Worm (Caenorhabditis elegans) whole organism, mixed stage, embryonic: ENCODE results near the gene srv-6.

Source experiments
- lin-32 ChIP-seq: fragments of 200-800 bp; sonication (Bioruptor generic); optimal IDR thresholded peaks from 2 replicates; lab custom pipeline; 2018; ENCODE audit warnings: mild to moderate bottlenecking, missing genetic modification characterization, missing compliant biosample characterization
- nhr-12 ChIP-seq: fragments of 150-350 bp; optimal IDR thresholded peaks from 2 replicates; lab custom pipeline; 2014; ENCODE audit warnings: missing biosample characterization, missing genetic modification characterization
- nhr-237 ChIP-seq: fragments of 150-350 bp; optimal IDR thresholded peaks from 2 replicates; lab custom pipeline; 2014; ENCODE audit warnings: missing biosample characterization, missing genetic modification characterization
- pha-4 ChIP-seq: fragments of 150-350 bp; optimal IDR thresholded peaks from 2 replicates; lab custom pipeline; 2018; ENCODE audit warnings: missing biosample characterization, missing genetic modification reagents, missing genetic modification characterization
- snpc-4 ChIP-seq: fragments of 150-350 bp; optimal IDR thresholded peaks from 2 replicates; lab custom pipeline; 2014; ENCODE audit warnings: missing biosample characterization, missing genetic modification characterization
- unc-39 ChIP-seq: fragments of 150-350 bp; optimal IDR thresholded peaks from 2 replicates; lab custom pipeline; 2014; ENCODE audit warnings: missing biosample characterization, missing genetic modification characterization
- unc-62 ChIP-seq: fragments of 150-350 bp; optimal IDR thresholded peaks from 2 replicates; lab custom pipeline; 2014; ENCODE audit warnings: missing biosample characterization, missing genetic modification reagents, missing genetic modification characterization
- ztf-11 ChIP-seq: fragments of 150-350 bp; optimal IDR thresholded peaks from 2 replicates; lab custom pipeline; 2014; ENCODE audit warnings: missing biosample characterization, missing genetic modification characterization

DNA sequence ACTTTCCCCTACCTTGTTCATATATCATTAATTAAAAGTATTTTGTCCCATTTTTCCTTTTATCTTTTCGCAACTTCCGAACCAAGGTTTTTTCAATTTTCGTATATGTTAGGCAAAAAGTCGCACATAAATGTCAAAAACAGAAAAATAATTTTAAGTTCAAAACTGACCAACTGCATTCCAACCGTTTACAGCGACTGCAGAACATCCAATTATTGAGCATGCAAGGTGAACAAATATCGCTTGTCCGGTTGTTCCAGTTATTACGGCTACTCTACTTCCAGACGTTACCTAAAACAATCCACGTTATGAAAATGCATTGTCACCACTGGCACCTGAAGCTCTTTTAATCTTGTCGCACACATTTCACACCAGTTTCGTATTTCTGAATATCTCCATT is 16.8 kb downstream of the srv-6 start, which contains the start of gene C52B9.10:
- TF ChIP-seq nhr-12 (tag; lab: Kevin White, UChicago), result no peak
- no peak for TF ChIP-seq snpc-4 (tag; lab: Kevin White, UChicago)
- TF ChIP-seq unc-62 (GFP tag; lab: Kevin White, UChicago), result no peak
- TF ChIP-seq pha-4 (tag; lab: Kevin White, UChicago), result no peak
- no peak for TF ChIP-seq nhr-237 (tag; lab: Kevin White, UChicago)
- no peak for TF ChIP-seq unc-39
- TF ChIP-seq ztf-11 (tag; lab: Kevin White, UChicago), result no peak
- no peak for TF ChIP-seq lin-32 (GFP tag; lab: Kevin White, UChicago)
